Worm (Caenorhabditis elegans) whole organism, young adult: ENCODE measurements around the gene egg-2.
A peak's percentile ranks its signal among the peaks of the same experiment; 100 is the strongest.

ENCODE experiments used
- F22D6.2 ChIP-seq: sonication (generic microtip); optimal IDR thresholded peaks from 2 replicates; lab custom pipeline; 2016; ENCODE audit warnings: mild to moderate bottlenecking, missing genetic modification characterization, missing compliant biosample characterization
- F33H1.4 ChIP-seq: fragments of 200-800 bp; sonication (Bioruptor generic); IDR thresholded peaks from 2 replicates; pipeline ENCODE4 v1.3.6; 2022; ENCODE audit warnings: missing genetic modification reagents, missing genetic modification characterization, missing compliant biosample characterization
- F37B4.10 ChIP-seq: fragments of 200-800 bp; sonication (Bioruptor generic); IDR thresholded peaks from 2 replicates; pipeline ENCODE4 v1.3.6; 2022; ENCODE audit warnings: missing genetic modification characterization, missing compliant biosample characterization
- Y67H2A.10 ChIP-seq: fragments of 200-800 bp; sonication (Bioruptor generic); conservative IDR thresholded peaks from 2 replicates; pipeline ENCODE4 v1.3.6; 2022; ENCODE audit warnings: missing genetic modification reagents, missing genetic modification characterization, missing compliant biosample characterization
- akir-1 ChIP-seq: fragments of 200-800 bp; sonication (Bioruptor generic); optimal IDR thresholded peaks from 2 replicates; lab custom pipeline; 2018; ENCODE audit warnings: mild to moderate bottlenecking, missing genetic modification characterization, moderate library complexity, missing compliant biosample characterization
- aptf-3 ChIP-seq: fragments of 200-800 bp; sonication (Bioruptor generic); IDR thresholded peaks from 2 replicates; pipeline ENCODE4 v1.3.6; 2022; ENCODE audit warnings: missing genetic modification characterization, missing compliant biosample characterization
- attf-5 ChIP-seq: fragments of 200-800 bp; sonication (Bioruptor generic); optimal IDR thresholded peaks from 2 replicates; lab custom pipeline; 2018; ENCODE audit warnings: mild to moderate bottlenecking, missing genetic modification characterization, missing compliant biosample characterization
- bed-1 ChIP-seq: fragments of 200-800 bp; sonication (Bioruptor generic); IDR thresholded peaks from 2 replicates; pipeline ENCODE4 v1.3.6; 2022; ENCODE audit warnings: missing genetic modification reagents, missing genetic modification characterization, missing compliant biosample characterization
- bed-2 ChIP-seq: fragments of 200-800 bp; sonication (Bioruptor generic); IDR thresholded peaks from 2 replicates; pipeline ENCODE4 v1.3.6; 2022; ENCODE audit warnings: missing genetic modification reagents, missing genetic modification characterization, missing compliant biosample characterization
- ccch-3 ChIP-seq: fragments of 200-800 bp; sonication (Bioruptor generic); optimal IDR thresholded peaks from 2 replicates; lab custom pipeline; 2018; ENCODE audit warnings: mild to moderate bottlenecking, missing genetic modification characterization, missing compliant biosample characterization
- cebp-2 ChIP-seq: fragments of 200-800 bp; sonication (Bioruptor generic); IDR thresholded peaks from 2 replicates; pipeline ENCODE4 v1.3.6; 2022; ENCODE audit warnings: missing genetic modification characterization, missing compliant biosample characterization
- ceh-27 ChIP-seq: fragments of 200-800 bp; sonication (Bioruptor generic); optimal IDR thresholded peaks from 2 replicates; lab custom pipeline; 2018; ENCODE audit warnings: mild to moderate bottlenecking, missing genetic modification characterization, moderate library complexity, missing compliant biosample characterization
- ceh-79 ChIP-seq: sonication (generic microtip); optimal IDR thresholded peaks from 2 replicates; lab custom pipeline; 2017; ENCODE audit warnings: mild to moderate bottlenecking, missing genetic modification characterization, missing compliant biosample characterization
- ceh-91 ChIP-seq: fragments of 200-800 bp; sonication (Bioruptor generic); IDR thresholded peaks from 2 replicates; pipeline ENCODE4 v1.3.6; 2022; ENCODE audit warnings: missing genetic modification reagents, missing genetic modification characterization, missing compliant biosample characterization
- chd-7 ChIP-seq: sonication (generic microtip); optimal IDR thresholded peaks from 2 replicates; lab custom pipeline; 2016; ENCODE audit warnings: mild to moderate bottlenecking, missing genetic modification characterization, moderate library complexity, missing compliant biosample characterization
- die-1 ChIP-seq: sonication (generic microtip); optimal IDR thresholded peaks from 2 replicates; lab custom pipeline; 2016; ENCODE audit warnings: missing genotype, mild to moderate bottlenecking, missing genetic modification characterization, missing compliant biosample characterization
- dox-1 ChIP-seq: fragments of 200-800 bp; sonication (Bioruptor generic); IDR thresholded peaks from 2 replicates; pipeline ENCODE4 v1.3.6; 2022; ENCODE audit warnings: missing genetic modification reagents, missing genetic modification characterization, missing compliant biosample characterization
- dpl-1 ChIP-seq: fragments of 150-350 bp; optimal IDR thresholded peaks from 2 replicates; lab custom pipeline; 2014; ENCODE audit warnings: missing biosample characterization, missing genetic modification reagents, missing genetic modification characterization
- efl-1 ChIP-seq: fragments of 150-350 bp; optimal IDR thresholded peaks from 2 replicates; lab custom pipeline; 2014; ENCODE audit warnings: missing biosample characterization, missing genetic modification reagents, missing genetic modification characterization
- ets-4 ChIP-seq: fragments of 200-800 bp; sonication (Bioruptor generic); optimal IDR thresholded peaks from 2 replicates; lab custom pipeline; 2018; ENCODE audit warnings: mild to moderate bottlenecking, missing genetic modification characterization, missing compliant biosample characterization
- fkh-3 ChIP-seq: sonication (generic microtip); optimal IDR thresholded peaks from 2 replicates; lab custom pipeline; 2016; ENCODE audit warnings: mild to moderate bottlenecking, missing genetic modification characterization, missing compliant biosample characterization
- hlh-12 ChIP-seq: sonication (generic microtip); optimal IDR thresholded peaks from 2 replicates; lab custom pipeline; 2016; ENCODE audit warnings: missing genetic modification characterization, missing compliant biosample characterization
- hmg-1.2 ChIP-seq: fragments of 200-800 bp; sonication (Bioruptor generic); IDR thresholded peaks from 2 replicates; pipeline ENCODE4 v1.3.6; 2022; ENCODE audit warnings: missing genetic modification reagents, missing genetic modification characterization, missing compliant biosample characterization
- lag-1 ChIP-seq: fragments of 200-800 bp; sonication (Bioruptor generic); IDR thresholded peaks from 2 replicates; pipeline ENCODE4 v1.3.6; 2022; ENCODE audit warnings: missing genetic modification reagents, missing genetic modification characterization, missing compliant biosample characterization
- lin-26 ChIP-seq: fragments of 200-800 bp; sonication (Bioruptor generic); IDR thresholded peaks from 2 replicates; pipeline ENCODE4 v1.3.6; 2022; ENCODE audit warnings: missing genetic modification reagents, missing genetic modification characterization, missing compliant biosample characterization
- lin-40 ChIP-seq: sonication (generic microtip); optimal IDR thresholded peaks from 2 replicates; lab custom pipeline; 2016; ENCODE audit warnings: missing genetic modification characterization, mild to moderate bottlenecking, missing compliant biosample characterization, missing genotype, missing genetic modification reagents
- lir-1 ChIP-seq: fragments of 200-800 bp; sonication (Bioruptor generic); conservative IDR thresholded peaks from 2 replicates; pipeline ENCODE4 v1.3.6; 2022; ENCODE audit warnings: missing genetic modification reagents, missing genetic modification characterization, missing compliant biosample characterization
- madf-3 ChIP-seq: fragments of 200-800 bp; sonication (Bioruptor generic); IDR thresholded peaks from 2 replicates; pipeline ENCODE4 v1.3.6; 2022; ENCODE audit warnings: missing genetic modification reagents, missing genetic modification characterization, missing compliant biosample characterization
- madf-6 ChIP-seq: fragments of 200-800 bp; sonication (Bioruptor generic); IDR thresholded peaks from 2 replicates; pipeline ENCODE4 v1.3.6; 2022; ENCODE audit warnings: missing genetic modification reagents, missing genetic modification characterization, missing compliant biosample characterization
- madf-8 ChIP-seq: fragments of 200-800 bp; sonication (Bioruptor generic); conservative IDR thresholded peaks from 2 replicates; pipeline ENCODE4 v1.3.6; 2022; ENCODE audit warnings: missing genetic modification reagents, missing genetic modification characterization, missing compliant biosample characterization
- mes-4 ChIP-seq: sonication (generic microtip); optimal IDR thresholded peaks from 2 replicates; lab custom pipeline; 2016; ENCODE audit warnings: missing genotype, missing genetic modification characterization, missing compliant biosample characterization
- nfyb-1 ChIP-seq: fragments of 200-800 bp; sonication (Bioruptor generic); IDR thresholded peaks from 2 replicates; pipeline ENCODE4 v1.3.6; 2022; ENCODE audit warnings: missing genetic modification reagents, missing genetic modification characterization, missing compliant biosample characterization
- nhr-179 ChIP-seq: sonication (generic microtip); optimal IDR thresholded peaks from 2 replicates; lab custom pipeline; 2016; ENCODE audit warnings: mild to moderate bottlenecking, missing genetic modification characterization, missing compliant biosample characterization
- nhr-90 ChIP-seq: sonication (generic microtip); optimal IDR thresholded peaks from 2 replicates; lab custom pipeline; 2016; ENCODE audit warnings: missing genotype, mild to moderate bottlenecking, missing genetic modification characterization, missing compliant biosample characterization
- rcor-1 ChIP-seq: fragments of 200-800 bp; sonication (Bioruptor generic); IDR thresholded peaks from 2 replicates; pipeline ENCODE4 v1.3.6; 2022; ENCODE audit warnings: missing genetic modification reagents, missing genetic modification characterization, missing compliant biosample characterization
- rec-8 ChIP-seq, 2 experiments: sonication (generic microtip); optimal IDR thresholded peaks; 2 replicates each; lab custom pipeline; 2016; ENCODE audit warnings: mild to moderate bottlenecking in 2 of 2, missing genetic modification characterization in 2 of 2, missing genetic modification reagents in 2 of 2, missing genotype in 2 of 2, missing biosample characterization in 1 of 2, missing compliant biosample characterization in 1 of 2, moderate library complexity in 1 of 2
- repo-1 ChIP-seq: sonication (generic microtip); optimal IDR thresholded peaks from 2 replicates; lab custom pipeline; 2017; ENCODE audit warnings: mild to moderate bottlenecking, missing genetic modification characterization, missing compliant biosample characterization
- snpc-1.1 ChIP-seq: sonication (generic microtip); optimal IDR thresholded peaks from 2 replicates; lab custom pipeline; 2017; ENCODE audit warnings: missing genetic modification characterization, mild to moderate bottlenecking, missing compliant biosample characterization, antibody characterized with exemption, moderate library complexity, missing genotype, missing genetic modification reagents; ENCODE audit not compliant: insufficient read depth
- tlf-1 ChIP-seq: fragments of 200-800 bp; sonication (Bioruptor generic); optimal IDR thresholded peaks from 2 replicates; lab custom pipeline; 2018; ENCODE audit warnings: mild to moderate bottlenecking, missing genetic modification characterization, missing compliant biosample characterization
- unc-130 ChIP-seq: sonication (generic microtip); optimal IDR thresholded peaks from 2 replicates; lab custom pipeline; 2016; ENCODE audit warnings: missing genetic modification reagents, missing genetic modification characterization, missing compliant biosample characterization
- unc-62 ChIP-seq: fragments of 150-350 bp; optimal IDR thresholded peaks from 2 replicates; lab custom pipeline; 2014; ENCODE audit warnings: missing biosample characterization, missing genetic modification reagents, missing genetic modification characterization
- zim-3 ChIP-seq: sonication (generic microtip); optimal IDR thresholded peaks from 2 replicates; lab custom pipeline; 2017; ENCODE audit warnings: mild to moderate bottlenecking, missing genetic modification characterization, moderate library complexity, missing compliant biosample characterization
- ztf-18 ChIP-seq: sonication (generic microtip); optimal IDR thresholded peaks from 2 replicates; lab custom pipeline; 2016; ENCODE audit warnings: missing genotype, mild to moderate bottlenecking, missing genetic modification characterization, missing compliant biosample characterization
- ztf-22 ChIP-seq: fragments of 200-800 bp; sonication (Bioruptor generic); optimal IDR thresholded peaks from 2 replicates; lab custom pipeline; 2018; ENCODE audit warnings: mild to moderate bottlenecking, missing genetic modification characterization, moderate library complexity, missing compliant biosample characterization
- ztf-26 ChIP-seq: sonication (generic microtip); optimal IDR thresholded peaks from 2 replicates; lab custom pipeline; 2017; ENCODE audit warnings: missing genetic modification characterization, missing compliant biosample characterization

The egg-2 gene

DNA sequence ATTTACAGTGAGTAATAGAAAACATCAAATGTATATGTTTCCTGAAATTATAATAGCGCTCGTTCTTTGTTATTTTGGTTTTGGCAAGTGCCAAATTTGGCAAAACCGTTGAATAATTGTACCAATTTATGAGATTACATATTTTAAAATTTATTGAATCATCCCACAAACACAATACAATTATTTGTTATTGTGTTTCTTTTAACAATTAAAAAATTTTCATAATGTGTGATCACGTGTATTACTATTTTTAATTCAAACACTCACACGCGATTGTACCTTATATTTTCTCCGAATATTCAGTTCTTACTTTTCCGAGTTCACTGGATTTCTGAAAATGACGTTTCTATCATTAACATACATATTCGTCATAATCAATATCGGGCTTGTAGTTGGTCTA is 4.1 kb downstream of the egg-2 start, which contains the start of gene R01H2.2:
TSS of gene R01H2.2 (plus strand) at position 301 of the 400 bp plus-strand sequence.
- TF ChIP-seq cebp-2 (no peak), unc-62 (GFP tag; lab: Kevin White, UChicago) (no peak), ztf-18 (tag; lab: Kevin White, UChicago) (no peak), snpc-1.1 (tag; lab: Kevin White, UChicago) (no peak), hlh-12 (tag; lab: Kevin White, UChicago) (no peak), bed-2 (GFP tag; lab: Robert Waterston, UW) (no peak)

ce11 chrIII:7045643-7046042 is 14.7 kb downstream of the egg-2 start, which contains the start of gene R01H2.7:
TSS of gene R01H2.7 (minus strand) at chrIII:7045743.
- TF ChIP-seq efl-1 (GFP tag; lab: Kevin White, UChicago): no peak
- no peak for TF ChIP-seq fkh-3 (tag; lab: Kevin White, UChicago)
- TF ChIP-seq bed-1 (GFP tag; lab: Robert Waterston, UW): no peak
- no peak for TF ChIP-seq die-1 (tag; lab: Kevin White, UChicago)
- no peak for TF ChIP-seq tlf-1 (GFP tag; lab: Kevin White, UChicago)
- no peak for TF ChIP-seq rcor-1
- no peak for TF ChIP-seq lir-1
- no peak for TF ChIP-seq nhr-179 (tag; lab: Kevin White, UChicago)
- TF ChIP-seq lin-40 (tag; lab: Kevin White, UChicago): no peak
- TF ChIP-seq ztf-22 (GFP tag; lab: Kevin White, UChicago): no peak
- TF ChIP-seq madf-8 (GFP tag; lab: Robert Waterston, UW): no peak
- TF ChIP-seq ccch-3 (GFP tag; lab: Kevin White, UChicago): no peak
- TF ChIP-seq Y67H2A.10: no peak

ce11 chrIII:7034252-7035223 is 25.8 kb downstream of the egg-2 start:
- TF ChIP-seq madf-6 (GFP tag; lab: Robert Waterston, UW): peak; percentile 30; the same call in 1 of the 2 replicates
- no peak for TF ChIP-seq ceh-27
- no peak for TF ChIP-seq dox-1 (GFP tag; lab: Robert Waterston, UW)
- TF ChIP-seq ztf-26 (tag; lab: Kevin White, UChicago): no peak
- TF ChIP-seq aptf-3 (GFP tag; lab: Robert Waterston, UW): no peak
- TF ChIP-seq nfyb-1 (GFP tag; lab: Robert Waterston, UW): no peak
- TF ChIP-seq mes-4 (tag; lab: Kevin White, UChicago): no peak
- no peak for TF ChIP-seq F22D6.2 (tag; lab: Kevin White, UChicago)
- TF ChIP-seq hmg-1.2 (GFP tag; lab: Robert Waterston, UW): peak; percentile 59
- TF ChIP-seq ets-4 (GFP tag; lab: Kevin White, UChicago): no peak
- no peak for TF ChIP-seq snpc-1.1 (tag; lab: Kevin White, UChicago)
- TF ChIP-seq akir-1 (GFP tag; lab: Kevin White, UChicago): no peak
- no peak for TF ChIP-seq ceh-91 (GFP tag; lab: Robert Waterston, UW)
- TF ChIP-seq repo-1 (tag; lab: Kevin White, UChicago): no peak
- 0 out of 2 replicates have a peak, but pooled peaks have one; percentile 9 for TF ChIP-seq F33H1.4 (GFP tag; lab: Robert Waterston, UW)
- TF ChIP-seq lin-26 (GFP tag; lab: Robert Waterston, UW): no peak
- no peak for TF ChIP-seq attf-5
- no peak for TF ChIP-seq madf-3 (GFP tag; lab: Robert Waterston, UW)
- no peak for TF ChIP-seq rec-8 (tag; optimal IDR thresholded peaks at IDR 0.05; lab: Kevin White, UChicago)
- no peak for TF ChIP-seq F37B4.10 (GFP tag; lab: Robert Waterston, UW)
- TF ChIP-seq lir-1: no peak
- no peak for TF ChIP-seq chd-7
- TF ChIP-seq lag-1 (GFP tag; lab: Robert Waterston, UW): no peak
- TF ChIP-seq dpl-1 (GFP tag; lab: Kevin White, UChicago): peak; percentile 5
- TF ChIP-seq zim-3 (tag; lab: Kevin White, UChicago): no peak
- TF ChIP-seq unc-130: no peak
- no peak for TF ChIP-seq nhr-90 (tag; lab: Kevin White, UChicago)
- TF ChIP-seq ceh-79 (tag; lab: Kevin White, UChicago): no peak
